Fruit fly (Drosophila melanogaster) whole organism, embryonic: ENCODE data around the gene arx.
A peak's percentile ranks its signal among the peaks of the same experiment; 100 is the strongest.

Experiments used
- Asciz ChIP-seq: fragments of 200-800 bp; sonication (Bioruptor generic); optimal IDR thresholded peaks from 2 replicates; lab custom pipeline; 2017; ENCODE audit warnings: missing biosample characterization, mild to moderate bottlenecking, missing genetic modification characterization, missing genetic modification reagents
- Atf3 ChIP-seq: fragments of 200-800 bp; sonication (Bioruptor generic); optimal IDR thresholded peaks from 3 replicates; lab custom pipeline; 2016; ENCODE audit warnings: missing biosample characterization, missing genetic modification characterization
- Awh ChIP-seq: fragments of 200-800 bp; sonication (Bioruptor generic); IDR thresholded peaks from 2 replicates; pipeline ENCODE4, ENCODE4 v1.3.6; 2022; ENCODE audit warnings: missing biosample characterization, missing genetic modification characterization
- CG10959 ChIP-seq: fragments of 200-800 bp; sonication (Bioruptor generic); IDR thresholded peaks from 2 replicates; pipeline ENCODE4 v1.3.6; 2022; ENCODE audit warnings: missing biosample characterization, missing genetic modification characterization
- CG11456 ChIP-seq: fragments of 200-800 bp; sonication (Bioruptor generic); IDR thresholded peaks from 3 replicates; pipeline ENCODE4 v1.3.6; 2022; ENCODE audit warnings: missing biosample characterization, missing genetic modification characterization
- CG12769 ChIP-seq: fragments of 200-800 bp; sonication (Bioruptor generic); optimal IDR thresholded peaks from 2 replicates; lab custom pipeline; 2019; ENCODE audit warnings: missing biosample characterization, mild to moderate bottlenecking, missing genetic modification characterization, moderate library complexity
- CG13296 ChIP-seq: fragments of 200-800 bp; sonication (Bioruptor generic); optimal IDR thresholded peaks from 3 replicates; lab custom pipeline; 2018; ENCODE audit warnings: missing biosample characterization, mild to moderate bottlenecking, missing genetic modification characterization
- CG14965 ChIP-seq: fragments of 200-800 bp; sonication (Bioruptor generic); optimal IDR thresholded peaks from 2 replicates; lab custom pipeline; 2016; ENCODE audit warnings: missing biosample characterization, missing genetic modification characterization, borderline replicate concordance
- CG15269 ChIP-seq: fragments of 200-800 bp; sonication (Bioruptor generic); optimal IDR thresholded peaks from 2 replicates; lab custom pipeline; 2018; ENCODE audit warnings: missing biosample characterization, mild to moderate bottlenecking, missing genetic modification characterization, moderate library complexity
- CG1647 ChIP-seq: fragments of 200-800 bp; sonication (Bioruptor generic); optimal IDR thresholded peaks from 3 replicates; lab custom pipeline; 2016; ENCODE audit warnings: missing biosample characterization, missing genetic modification characterization
- CG2116 ChIP-seq: fragments of 200-800 bp; sonication (Bioruptor generic); optimal IDR thresholded peaks from 3 replicates; lab custom pipeline; 2018; ENCODE audit warnings: missing biosample characterization, mild to moderate bottlenecking, missing genetic modification characterization
- CG33557 ChIP-seq: fragments of 200-800 bp; sonication (Bioruptor generic); optimal IDR thresholded peaks from 2 replicates; lab custom pipeline; 2019; ENCODE audit warnings: missing biosample characterization, mild to moderate bottlenecking, missing genetic modification characterization, moderate library complexity
- CG42726 ChIP-seq: fragments of 200-800 bp; sonication (Bioruptor generic); IDR thresholded peaks from 2 replicates; pipeline ENCODE4 v1.3.6; 2022; ENCODE audit warnings: missing biosample characterization, missing genetic modification characterization; ENCODE audit not compliant: partially characterized antibody
- CG4328 ChIP-seq: fragments of 200-800 bp; sonication (Bioruptor generic); optimal IDR thresholded peaks from 3 replicates; lab custom pipeline; 2017; ENCODE audit warnings: missing biosample characterization, missing genetic modification reagents, missing genetic modification characterization
- CG5180 ChIP-seq: fragments of 200-800 bp; sonication (Bioruptor generic); optimal IDR thresholded peaks from 3 replicates; lab custom pipeline; 2017; ENCODE audit warnings: missing biosample characterization, missing genetic modification characterization, mild to moderate bottlenecking, moderate library complexity, missing genetic modification reagents
- CG5953 ChIP-seq: fragments of 200-800 bp; sonication (Bioruptor generic); IDR thresholded peaks from 2 replicates; pipeline ENCODE4 v1.3.6; 2022; ENCODE audit warnings: missing biosample characterization, missing genetic modification characterization
- CG7357 ChIP-seq: fragments of 200-800 bp; sonication (Bioruptor generic); IDR thresholded peaks from 3 replicates; pipeline ENCODE4 v1.3.6; 2022; ENCODE audit warnings: missing biosample characterization, missing genetic modification characterization
- CG8478 ChIP-seq: fragments of >200 bp; optimal IDR thresholded peaks from 2 replicates; lab custom pipeline; 2018
- CG8765 ChIP-seq: fragments of 200-800 bp; sonication (Bioruptor generic); IDR thresholded peaks from 2 replicates; pipeline ENCODE4 v1.3.6; 2022; ENCODE audit warnings: missing biosample characterization, missing genetic modification characterization
- D19A ChIP-seq: fragments of 200-800 bp; optimal IDR thresholded peaks from 3 replicates; lab custom pipeline; 2019; ENCODE audit warnings: missing biosample characterization, mild to moderate bottlenecking, missing genetic modification characterization, moderate library complexity
- Deaf1 ChIP-seq: fragments of 200-800 bp; optimal IDR thresholded peaks from 3 replicates; lab custom pipeline; 2019; ENCODE audit warnings: missing biosample characterization, mild to moderate bottlenecking, missing genetic modification characterization, moderate library complexity
- Dfd ChIP-seq, 2 experiments: fragments of >200 bp; optimal IDR thresholded peaks; 2 replicates each; lab custom pipeline; 2017; ENCODE audit warnings: missing biosample characterization in 2 of 2, missing genetic modification characterization in 2 of 2
- Dip2 ChIP-seq: fragments of 200-800 bp; sonication (Bioruptor generic); IDR thresholded peaks from 2 replicates; pipeline ENCODE4 v1.3.6; 2022; ENCODE audit warnings: missing biosample characterization, missing genetic modification characterization
- Ets97D ChIP-seq: fragments of 200-800 bp; sonication (Bioruptor generic); optimal IDR thresholded peaks from 3 replicates; lab custom pipeline; 2016; ENCODE audit warnings: missing biosample characterization, missing genetic modification characterization
- Kr ChIP-seq: fragments of 200-800 bp; sonication (Bioruptor generic); optimal IDR thresholded peaks from 2 replicates; lab custom pipeline; 2017; ENCODE audit warnings: missing biosample characterization, mild to moderate bottlenecking, missing genetic modification characterization
- Lpt ChIP-seq: fragments of >200 bp; optimal IDR thresholded peaks from 2 replicates; lab custom pipeline; 2018; ENCODE audit warnings: missing biosample characterization, missing genetic modification characterization
- Med ChIP-seq: fragments of 200-800 bp; sonication (Bioruptor generic); peaks from one replicate; lab custom pipeline; 2016; ENCODE audit warnings: missing biosample characterization, missing genetic modification characterization, mild to moderate bottlenecking, inconsistent platforms, moderate library complexity
- NFAT ChIP-seq: fragments of 200-800 bp; sonication (Bioruptor generic); IDR thresholded peaks from 2 replicates; pipeline ENCODE4 v1.3.6; 2022; ENCODE audit warnings: missing biosample characterization, missing genetic modification characterization
- Nf-YA ChIP-seq: fragments of 200-800 bp; sonication (Bioruptor generic); IDR thresholded peaks from 2 replicates; pipeline ENCODE4 v1.3.6; 2022; ENCODE audit warnings: missing biosample characterization, missing genetic modification characterization
- Pdp1 ChIP-seq, 2 experiments: fragments of 200-800 bp; sonication (Bioruptor generic); optimal IDR thresholded peaks; 3 replicates each; lab custom pipeline; 2016; ENCODE audit warnings: missing biosample characterization in 2 of 2, missing genetic modification characterization in 2 of 2, mild to moderate bottlenecking in 1 of 2, moderate library complexity in 1 of 2
- Sry-β ChIP-seq: fragments of 200-800 bp; sonication (Bioruptor generic); optimal IDR thresholded peaks from 2 replicates; lab custom pipeline; 2018; ENCODE audit warnings: missing biosample characterization, mild to moderate bottlenecking, missing genetic modification characterization, moderate library complexity
- al ChIP-seq: fragments of 200-800 bp; sonication (Bioruptor generic); IDR thresholded peaks from 2 replicates; pipeline ENCODE4 v1.3.6; 2022; ENCODE audit warnings: missing biosample characterization, missing genetic modification characterization
- aop ChIP-seq: fragments of 200-800 bp; sonication (Bioruptor generic); IDR thresholded peaks from 2 replicates; pipeline ENCODE4 v1.3.6; 2022; ENCODE audit warnings: missing biosample characterization, missing genetic modification characterization
- ap ChIP-seq: fragments of 200-800 bp; sonication (Bioruptor generic); IDR thresholded peaks from 2 replicates; pipeline ENCODE4 v1.3.6; 2022; ENCODE audit warnings: missing biosample characterization, missing genetic modification characterization
- bbx ChIP-seq: fragments of 200-800 bp; sonication (Bioruptor generic); IDR thresholded peaks from 2 replicates; pipeline ENCODE4 v1.3.6; 2022; ENCODE audit warnings: missing biosample characterization, missing genetic modification characterization; ENCODE audit not compliant: partially characterized antibody
- bigmax ChIP-seq: fragments of 200-800 bp; sonication (Bioruptor generic); optimal IDR thresholded peaks from 2 replicates; lab custom pipeline; 2018; ENCODE audit warnings: missing biosample characterization, mild to moderate bottlenecking, missing genetic modification characterization
- bowl ChIP-seq: fragments of 200-800 bp; sonication (Bioruptor generic); IDR thresholded peaks from 2 replicates; pipeline ENCODE4 v1.3.6; 2022; ENCODE audit warnings: missing biosample characterization, missing genetic modification characterization
- br ChIP-seq: fragments of >200 bp; optimal IDR thresholded peaks from 2 replicates; lab custom pipeline; 2017
- btn ChIP-seq: fragments of 200-800 bp; sonication (Bioruptor generic); optimal IDR thresholded peaks from 2 replicates; lab custom pipeline; 2016; ENCODE audit warnings: missing biosample characterization, missing genetic modification characterization
- eve ChIP-seq, 2 experiments: fragments of >200 bp; optimal IDR thresholded peaks; 2 replicates each; lab custom pipeline; 2017; ENCODE audit warnings: missing biosample characterization in 2 of 2, missing genetic modification characterization in 2 of 2
- ind ChIP-seq: fragments of 200-800 bp; sonication (Bioruptor generic); optimal IDR thresholded peaks from 3 replicates; lab custom pipeline; 2016; ENCODE audit warnings: missing biosample characterization, missing genetic modification characterization
- knrl ChIP-seq: fragments of 200-800 bp; sonication (Bioruptor generic); IDR thresholded peaks from 3 replicates; pipeline ENCODE4 v1.3.6; 2022; ENCODE audit warnings: missing biosample characterization, missing genetic modification characterization; ENCODE audit not compliant: partially characterized antibody
- maf-S ChIP-seq: fragments of 200-800 bp; sonication (Bioruptor generic); optimal IDR thresholded peaks from 2 replicates; lab custom pipeline; 2016; ENCODE audit warnings: missing biosample characterization, missing genetic modification characterization
- mam ChIP-seq: fragments of 200-800 bp; sonication (Bioruptor generic); optimal IDR thresholded peaks from 3 replicates; lab custom pipeline; 2016; ENCODE audit warnings: missing biosample characterization, missing genetic modification characterization
- nau ChIP-seq: fragments of 200-800 bp; sonication (Bioruptor generic); optimal IDR thresholded peaks from 3 replicates; lab custom pipeline; 2017; ENCODE audit warnings: missing biosample characterization, mild to moderate bottlenecking, missing genetic modification characterization, missing genetic modification reagents
- tap ChIP-seq: fragments of 200-800 bp; optimal IDR thresholded peaks from 3 replicates; lab custom pipeline; 2019; ENCODE audit warnings: missing biosample characterization, mild to moderate bottlenecking, missing genetic modification characterization, moderate library complexity
- tgo ChIP-seq: fragments of 200-800 bp; sonication (Bioruptor generic); IDR thresholded peaks from 3 replicates; pipeline ENCODE4 v1.3.6; 2022; ENCODE audit warnings: missing biosample characterization, missing genetic modification characterization
- tup ChIP-seq: fragments of 200-800 bp; sonication (Bioruptor generic); optimal IDR thresholded peaks from 2 replicates; lab custom pipeline; 2016; ENCODE audit warnings: missing biosample characterization, mild to moderate bottlenecking, missing genetic modification characterization, moderate library complexity
- unc-4 ChIP-seq: fragments of 200-800 bp; sonication (Bioruptor generic); IDR thresholded peaks from 2 replicates; pipeline ENCODE4 v1.3.6; 2022; ENCODE audit warnings: missing biosample characterization, missing genetic modification characterization; ENCODE audit not compliant: partially characterized antibody

The arx gene

dm6 chr3L:18890283-18891175, 10.8 kb downstream of the arx start, which contains the start of gene CG3961 (continued):
- TF ChIP-seq knrl (GFP tag; lab: Robert Waterston, UW) = no peak
- peak; percentile 72 for TF ChIP-seq Sry-β (GFP tag; lab: Kevin White, UChicago)
- TF ChIP-seq CG15269 (tag; lab: Kevin White, UChicago) = peak; percentile 97
- peak; percentile 93 for TF ChIP-seq CG5180 (GFP tag; lab: Kevin White, UChicago)
- TF ChIP-seq CG10959 (GFP tag; lab: Robert Waterston, UW) = peak; percentile 81
- peak; percentile 90 for TF ChIP-seq CG2116 (GFP tag; lab: Kevin White, UChicago)
- peak; percentile 79 for TF ChIP-seq maf-S (GFP tag; lab: Kevin White, UChicago)
- peak; percentile 40 for TF ChIP-seq Ets97D (GFP tag; lab: Kevin White, UChicago)
- TF ChIP-seq tgo (GFP tag; lab: Robert Waterston, UW) = peak; percentile 95
- peak; percentile 90; the same call in 1 of the 2 replicates for TF ChIP-seq Awh (GFP tag; lab: Robert Waterston, UW)
- peak; percentile 98 for TF ChIP-seq Asciz (GFP tag; lab: Kevin White, UChicago)
- TF ChIP-seq CG7357 (GFP tag; lab: Robert Waterston, UW) = peak; percentile 85
- TF ChIP-seq CG14965 (GFP tag; lab: Kevin White, UChicago) = no peak
- TF ChIP-seq CG8478 (lab: Kevin White, UChicago) = no peak
- TF ChIP-seq aop (GFP tag; lab: Robert Waterston, UW) = no peak
- TF ChIP-seq Kr (GFP tag; lab: Kevin White, UChicago) = peak; percentile 19
- peak; percentile 98 for TF ChIP-seq CG33557 (GFP tag; lab: Kevin White, UChicago)
- TF ChIP-seq Lpt = no peak
- peak; percentile 93 for TF ChIP-seq Med
- TF ChIP-seq Atf3 (GFP tag; lab: Kevin White, UChicago) = peak; percentile 88
- TF ChIP-seq CG11456 (GFP tag; lab: Robert Waterston, UW) = no peak
- no peak; the same call in 1 of the 2 replicates for TF ChIP-seq Dip2 (GFP tag; lab: Robert Waterston, UW)
- peak; percentile 76 for TF ChIP-seq Nf-YA (GFP tag; lab: Robert Waterston, UW)
- no peak for TF ChIP-seq NFAT (GFP tag; lab: Robert Waterston, UW)
- peak; percentile 58 to 100 for TF ChIP-seq eve (GFP tag; optimal IDR thresholded peaks at IDR 0.05; lab: Kevin White, UChicago)
- TF ChIP-seq CG1647 (GFP tag; lab: Kevin White, UChicago) = peak; percentile 69
- no peak for TF ChIP-seq CG42726
- TF ChIP-seq br (lab: Kevin White, UChicago) = no peak
- TF ChIP-seq CG5953 = no peak
- peak; percentile 97 for TF ChIP-seq D19A
- TF ChIP-seq CG13296 (GFP tag; lab: Kevin White, UChicago) = peak; percentile 97
- peak; percentile 49 for TF ChIP-seq btn (GFP tag; lab: Kevin White, UChicago)
- peak; percentile 96 for TF ChIP-seq CG4328 (GFP tag; lab: Kevin White, UChicago)
- 0 out of 2 replicates have a peak, but pooled peaks have one; percentile 17 for TF ChIP-seq bbx (GFP tag; lab: Robert Waterston, UW)
- TF ChIP-seq al (GFP tag; lab: Robert Waterston, UW) = peak; percentile 73
- peak; percentile 96 for TF ChIP-seq ind (GFP tag; lab: Kevin White, UChicago)
- peak; percentile 88 to 89 for TF ChIP-seq Pdp1 (GFP tag; optimal IDR thresholded peaks at IDR 0.05; lab: Kevin White, UChicago)
- TF ChIP-seq Dfd (GFP tag; optimal IDR thresholded peaks at IDR 0.05; lab: Kevin White, UChicago) = peak in 1 of 2 experiments; percentile 85
- peak; percentile 92 for TF ChIP-seq CG12769 (tag; lab: Kevin White, UChicago)
- peak; percentile 82 for TF ChIP-seq mam
- peak; percentile 45; the same call in 1 of the 2 replicates for TF ChIP-seq CG8765
- TF ChIP-seq tap (tag; lab: Kevin White, UChicago) = peak; percentile 97
- peak; percentile 95 for TF ChIP-seq nau (GFP tag; lab: Kevin White, UChicago)
- TF ChIP-seq tup (GFP tag; lab: Kevin White, UChicago) = peak; percentile 78
- TF ChIP-seq ap (GFP tag; lab: Robert Waterston, UW) = peak; percentile 83
- TF ChIP-seq bowl = peak; percentile 52; the same call in 1 of the 2 replicates
- TF ChIP-seq bigmax (GFP tag; lab: Kevin White, UChicago) = no peak
- TF ChIP-seq Deaf1 (tag; lab: Kevin White, UChicago) = peak; percentile 86
- no peak for TF ChIP-seq unc-4 (GFP tag; lab: Robert Waterston, UW)
